Worm (Caenorhabditis elegans) whole organism, L4 larva: ENCODE results near the gene npp-5.

ENCODE experiments used
- F10B5.3 ChIP-seq: sonication (generic microtip); optimal IDR thresholded peaks from 2 replicates; lab custom pipeline; 2016; ENCODE audit warnings: mild to moderate bottlenecking, missing genetic modification characterization, missing compliant biosample characterization
- F49E8.2 ChIP-seq: sonication (generic microtip); optimal IDR thresholded peaks from 2 replicates; lab custom pipeline; 2016; ENCODE audit warnings: missing compliant biosample characterization, mild to moderate bottlenecking, missing genetic modification characterization, borderline replicate concordance
- Y48G9A.11 ChIP-seq: fragments of 200-800 bp; sonication (Bioruptor generic); IDR thresholded peaks from 2 replicates; pipeline ENCODE4 v1.3.6; 2022; ENCODE audit warnings: missing genetic modification reagents, missing genetic modification characterization, missing compliant biosample characterization
- Y5F2A.4 ChIP-seq: fragments of 200-800 bp; sonication (Bioruptor generic); optimal IDR thresholded peaks from 2 replicates; lab custom pipeline; 2018; ENCODE audit warnings: mild to moderate bottlenecking, missing genetic modification characterization, missing compliant biosample characterization
- aha-1 ChIP-seq: fragments of 150-350 bp; peaks from one replicate; lab custom pipeline; 2014; ENCODE audit warnings: missing biosample characterization, missing genetic modification characterization
- aly-2 ChIP-seq: sonication (generic microtip); optimal IDR thresholded peaks from 2 replicates; lab custom pipeline; 2018; ENCODE audit warnings: missing biosample characterization, missing genetic modification characterization
- ama-1 ChIP-seq: fragments of 150-350 bp; optimal IDR thresholded peaks from 2 replicates; lab custom pipeline; 2014; ENCODE audit warnings: inconsistent platforms, mixed read lengths
- attf-4 ChIP-seq: sonication (generic microtip); optimal IDR thresholded peaks from 3 replicates; lab custom pipeline; 2017; ENCODE audit warnings: missing biosample characterization, missing genetic modification characterization
- cey-2 ChIP-seq: sonication (generic microtip); optimal IDR thresholded peaks from 3 replicates; lab custom pipeline; 2017; ENCODE audit warnings: missing genetic modification characterization, mild to moderate bottlenecking, missing compliant biosample characterization, antibody characterized with exemption, borderline replicate concordance; ENCODE audit not compliant: insufficient read depth
- ctbp-1 ChIP-seq: fragments of 200-800 bp; sonication (Bioruptor generic); IDR thresholded peaks from 2 replicates; pipeline ENCODE4 v1.3.6; 2022; ENCODE audit warnings: missing genetic modification reagents, missing genetic modification characterization, missing compliant biosample characterization
- daf-16 ChIP-seq, 3 experiments: sonication (generic microtip); optimal IDR thresholded peaks; 2 replicates each; lab custom pipeline; 2016 to 2017; ENCODE audit warnings: missing genetic modification characterization in 3 of 3, missing genetic modification reagents in 3 of 3, mild to moderate bottlenecking in 2 of 3, missing compliant biosample characterization in 2 of 3, missing biosample characterization in 1 of 3, moderate library complexity in 1 of 3
- daf-19 ChIP-seq: fragments of 200-800 bp; sonication (Bioruptor generic); conservative IDR thresholded peaks from 2 replicates; pipeline ENCODE4 v1.3.6; 2022; ENCODE audit warnings: missing genetic modification characterization, missing compliant biosample characterization
- dmd-6 ChIP-seq: fragments of 200-800 bp; sonication (Bioruptor generic); IDR thresholded peaks from 2 replicates; pipeline ENCODE4 v1.3.6; 2022; ENCODE audit warnings: missing genetic modification reagents, missing genetic modification characterization, missing compliant biosample characterization
- dmd-8 ChIP-seq: fragments of 200-800 bp; sonication (Bioruptor generic); IDR thresholded peaks from 2 replicates; pipeline ENCODE4 v1.3.6; 2022; ENCODE audit warnings: missing genetic modification characterization, missing compliant biosample characterization
- dpl-1 ChIP-seq: fragments of 150-350 bp; optimal IDR thresholded peaks from 2 replicates; lab custom pipeline; 2014; ENCODE audit warnings: missing biosample characterization, missing genetic modification reagents, missing genetic modification characterization
- duxl-1 ChIP-seq: sonication (generic microtip); optimal IDR thresholded peaks from 2 replicates; lab custom pipeline; 2016; ENCODE audit warnings: mild to moderate bottlenecking, missing genetic modification characterization, moderate library complexity, missing compliant biosample characterization; ENCODE audit not compliant: poor library complexity
- dve-1 ChIP-seq: sonication (generic microtip); optimal IDR thresholded peaks from 2 replicates; lab custom pipeline; 2017; ENCODE audit warnings: antibody characterized with exemption, mild to moderate bottlenecking, missing genetic modification characterization, missing compliant biosample characterization; ENCODE audit not compliant: insufficient read depth
- hlh-11 ChIP-seq: fragments of 200-800 bp; sonication (Bioruptor generic); optimal IDR thresholded peaks from 2 replicates; lab custom pipeline; 2018; ENCODE audit warnings: mild to moderate bottlenecking, missing genetic modification characterization, missing compliant biosample characterization
- hlh-30 ChIP-seq: sonication (generic microtip); optimal IDR thresholded peaks from 2 replicates; lab custom pipeline; 2017; ENCODE audit warnings: antibody characterized with exemption, mild to moderate bottlenecking, missing genetic modification characterization, missing compliant biosample characterization; ENCODE audit not compliant: insufficient read depth
- lin-13 ChIP-seq: fragments of 150-350 bp; optimal IDR thresholded peaks from 2 replicates; lab custom pipeline; 2014; ENCODE audit warnings: missing biosample characterization, missing genetic modification reagents, missing genetic modification characterization
- lin-15B ChIP-seq: fragments of 150-350 bp; sonication (generic microtip); optimal IDR thresholded peaks from 3 replicates; lab custom pipeline; 2014; ENCODE audit warnings: missing biosample characterization, missing genetic modification characterization
- lin-38 ChIP-seq: fragments of 200-800 bp; sonication (Bioruptor generic); IDR thresholded peaks from 2 replicates; pipeline ENCODE4 v1.3.6; 2022; ENCODE audit warnings: missing genetic modification reagents, missing genetic modification characterization, missing compliant biosample characterization
- lsy-2 ChIP-seq, 2 experiments: fragments of 150-350 bp in 1 of 2; sonication (generic microtip) in 1 of 2; optimal IDR thresholded peaks; 2 replicates each; lab custom pipeline; 2014 to 2017; ENCODE audit warnings: missing biosample characterization in 2 of 2, missing genetic modification characterization in 2 of 2
- madf-5 ChIP-seq, 2 experiments: fragments of 200-800 bp; sonication (Bioruptor generic); IDR thresholded peaks; 2 replicates each; pipeline ENCODE4 v1.3.6; 2022; ENCODE audit warnings: missing compliant biosample characterization in 2 of 2, missing genetic modification characterization in 2 of 2
- nhr-111 ChIP-seq: fragments of 200-800 bp; sonication (Bioruptor generic); optimal IDR thresholded peaks from 2 replicates; lab custom pipeline; 2018; ENCODE audit warnings: mild to moderate bottlenecking, missing genetic modification characterization, missing compliant biosample characterization
- nhr-28 ChIP-seq: fragments of 150-350 bp; optimal IDR thresholded peaks from 2 replicates; lab custom pipeline; 2014; ENCODE audit warnings: missing biosample characterization, missing genetic modification characterization
- nhr-48 ChIP-seq: sonication (generic microtip); optimal IDR thresholded peaks from 2 replicates; lab custom pipeline; 2016; ENCODE audit warnings: mild to moderate bottlenecking, missing genetic modification characterization, missing compliant biosample characterization
- nhr-6 ChIP-seq: fragments of 150-350 bp; optimal IDR thresholded peaks from 2 replicates; lab custom pipeline; 2014; ENCODE audit warnings: missing biosample characterization, missing genetic modification characterization
- pqm-1 ChIP-seq: sonication (generic microtip); optimal IDR thresholded peaks from 2 replicates; lab custom pipeline; 2017; ENCODE audit warnings: missing biosample characterization, missing genetic modification characterization
- spr-3 ChIP-seq: fragments of 200-800 bp; sonication (Bioruptor generic); optimal IDR thresholded peaks from 2 replicates; lab custom pipeline; 2018; ENCODE audit warnings: mild to moderate bottlenecking, missing genetic modification characterization, missing compliant biosample characterization
- unc-130 ChIP-seq: sonication (generic microtip); optimal IDR thresholded peaks from 2 replicates; lab custom pipeline; 2016; ENCODE audit warnings: missing genetic modification reagents, missing genetic modification characterization, missing compliant biosample characterization
- unc-62 ChIP-seq, 3 experiments: fragments of 150-350 bp in 1 of 3; sonication (generic microtip); optimal IDR thresholded peaks in 2 of 3; peaks in 1 of 3; 1 replicate in 1 of 3; 2 replicates in 2 of 3; lab custom pipeline; 2014 to 2017; ENCODE audit warnings: missing biosample characterization in 3 of 3, missing genetic modification characterization in 3 of 3, missing genetic modification reagents in 3 of 3, missing genotype in 1 of 3
- zag-1 ChIP-seq: fragments of 150-350 bp; optimal IDR thresholded peaks from 2 replicates; lab custom pipeline; 2014; ENCODE audit warnings: missing biosample characterization, missing genetic modification characterization
- zip-11 ChIP-seq: fragments of 200-800 bp; sonication (Bioruptor generic); IDR thresholded peaks from 2 replicates; pipeline ENCODE4 v1.3.6; 2022; ENCODE audit warnings: missing genetic modification characterization, missing compliant biosample characterization

Gene npp-5

ce11 chrII:11577861-11578260 lies 21.7 kb downstream of the npp-5 start:
- peak; percentile 72 for TF ChIP-seq unc-130 (GFP tag; lab: Kevin White, UChicago)
- no peak for TF ChIP-seq zip-11
- peak; percentile 69 for TF ChIP-seq lin-38 (GFP tag; lab: Robert Waterston, UW)
- no peak for TF ChIP-seq daf-16 (GFP tag; optimal IDR thresholded peaks at IDR 0.05; lab: Kevin White, UChicago)
- no peak for TF ChIP-seq daf-16 (tag; optimal IDR thresholded peaks at IDR 0.05; lab: Kevin White, UChicago)
- no peak for TF ChIP-seq nhr-6 (tag; lab: Kevin White, UChicago)
- no peak for TF ChIP-seq cey-2
- no peak for TF ChIP-seq aly-2 (tag; lab: Kevin White, UChicago)
- TF ChIP-seq pqm-1 = no peak
- 0 out of 2 replicates have a peak, but pooled peaks have one; percentile 61 for TF ChIP-seq Y48G9A.11 (GFP tag; lab: Robert Waterston, UW)
- peak; percentile 56 for TF ChIP-seq F49E8.2

ce11 chrII:11577397-11577796 lies 22.2 kb downstream of the npp-5 start, which contains the start of gene pcs-1:
Gene pcs-1, minus strand, starts transcription at chrII:11577740.
- TF ChIP-seq hlh-30 (tag; lab: Kevin White, UChicago) = no peak
- no peak for TF ChIP-seq Y5F2A.4 (GFP tag; lab: Kevin White, UChicago)
- TF ChIP-seq lin-13 (GFP tag; lab: Kevin White, UChicago) = no peak
- peak in 1 of 2 experiments; percentile 23 for TF ChIP-seq lsy-2 (tag; optimal IDR thresholded peaks at IDR 0.05; lab: Kevin White, UChicago)
- TF ChIP-seq nhr-48 (tag; lab: Kevin White, UChicago) = no peak
- TF ChIP-seq dpl-1 (GFP tag; lab: Kevin White, UChicago) = no peak
- TF ChIP-seq daf-16 (GFP tag; optimal IDR thresholded peaks at IDR 0.05; lab: Kevin White, UChicago) = no peak
- peak; percentile 4 for TF ChIP-seq daf-16 (tag; optimal IDR thresholded peaks at IDR 0.05; lab: Kevin White, UChicago)
- TF ChIP-seq zag-1 (tag; lab: Kevin White, UChicago) = no peak
- no peak for TF ChIP-seq ctbp-1 (GFP tag; lab: Robert Waterston, UW)
- TF ChIP-seq nhr-28 (tag; lab: Kevin White, UChicago) = peak; percentile 8
- no peak for TF ChIP-seq duxl-1 (tag; lab: Kevin White, UChicago)
- no peak for TF ChIP-seq dmd-8 (GFP tag; lab: Robert Waterston, UW)
- TF ChIP-seq F10B5.3 (tag; lab: Kevin White, UChicago) = no peak
- no peak for TF ChIP-seq nhr-111 (GFP tag; lab: Kevin White, UChicago)
- no peak for TF ChIP-seq attf-4 (tag; lab: Kevin White, UChicago)
- TF ChIP-seq pqm-1 = peak; percentile 50
- no peak for TF ChIP-seq madf-5 (GFP tag; IDR thresholded peaks at IDR 0.05; lab: Robert Waterston, UW)
- TF ChIP-seq spr-3 (GFP tag; lab: Kevin White, UChicago) = no peak

- no peak for TF ChIP-seq lin-15B
- TF ChIP-seq aha-1 (tag; lab: Kevin White, UChicago) = peak; percentile 72
Measured at ce11 chrII:11572944-11573343, 26.7 kb downstream of the npp-5 start, which contains the start of gene F54D5.2. Gene F54D5.2, plus strand, starts transcription at chrII:11573180.

- TF ChIP-seq dve-1 (tag; lab: Kevin White, UChicago) = peak; percentile 31
- TF ChIP-seq nhr-28 (tag; lab: Kevin White, UChicago) = peak; percentile 54
- TF ChIP-seq daf-19 (GFP tag; lab: Robert Waterston, UW) = no peak
- no peak for TF ChIP-seq daf-16 (GFP tag; optimal IDR thresholded peaks at IDR 0.05; lab: Kevin White, UChicago)
- peak; percentile 33 for TF ChIP-seq daf-16 (tag; optimal IDR thresholded peaks at IDR 0.05; lab: Kevin White, UChicago)
- peak in 1 of 2 experiments; percentile 66 for TF ChIP-seq unc-62 (GFP tag; optimal IDR thresholded peaks at IDR 0.05 in 1 of 2; lab: Kevin White, UChicago)
- no peak for TF ChIP-seq unc-62 (tag; optimal IDR thresholded peaks at IDR 0.05; lab: Kevin White, UChicago)
- peak; percentile 47 for TF ChIP-seq hlh-11
- no peak for TF ChIP-seq ama-1 (lab: Kevin White, UChicago)
- peak; percentile 28; the same call in 1 of the 2 replicates for TF ChIP-seq dmd-6 (GFP tag; lab: Robert Waterston, UW)
- peak; percentile 91 for TF ChIP-seq pqm-1
Measured at ce11 chrII:11571260-11571854, 28.3 kb downstream of the npp-5 start, which contains the start of gene F54D5.3. Gene F54D5.3, plus strand, starts transcription at chrII:11571805.
